1 fruit fly cellular context compared by ENCODE assay signal in genomic region chr3L:9033537-9033936, dm6.
TF ChIP-seq lines count a peak whose summit lies in the region.

No protein-coding gene starts in this region.

TF ChIP-seq in whole organism, embryonic, 481 proteins besides CTCF, POLR2A, EP300 and RAD21 (continued from another document):
- TF ChIP-seq CG16813 (GFP tag; IDR thresholded peaks at IDR 0.05; lab: Robert Waterston, UW; ENCODE audit: partially characterized antibody) (no peak), onecut (GFP tag; IDR thresholded peaks at IDR 0.05; lab: Robert Waterston, UW) (no peak), btn (GFP tag; optimal IDR thresholded peaks at IDR 0.05; lab: Kevin White, UChicago) (no peak), bsh (GFP tag; optimal IDR thresholded peaks at IDR 0.05; lab: Kevin White, UChicago) (peak in 1 of 2 experiments; percentile 53), gem (tag; optimal IDR thresholded peaks at IDR 0.05; lab: Kevin White, UChicago) (peak; percentile 60), MTF-1 (GFP tag; optimal IDR thresholded peaks at IDR 0.05; lab: Kevin White, UChicago; ENCODE audit: borderline replicate concordance) (no peak), CG18011 (GFP tag; optimal IDR thresholded peaks at IDR 0.05; lab: Kevin White, UChicago) (no peak), CG4282 (GFP tag; optimal IDR thresholded peaks at IDR 0.05; lab: Kevin White, UChicago) (no peak), Eip74EF (GFP tag; optimal IDR thresholded peaks at IDR 0.05; lab: Kevin White, UChicago) (no peak), grau (tag; optimal IDR thresholded peaks at IDR 0.05; lab: Kevin White, UChicago) (peak; percentile 25), CG18476 (GFP tag; optimal IDR thresholded peaks at IDR 0.05; lab: Kevin White, UChicago) (no peak), sc (optimal IDR thresholded peaks at IDR 0.05; lab: Kevin White, UChicago) (no peak), sc (GFP tag; optimal IDR thresholded peaks at IDR 0.05; lab: Kevin White, UChicago) (no peak), Med (GFP tag; lab: Kevin White, UChicago) (peak; percentile 34), CG10274 (GFP tag; optimal IDR thresholded peaks at IDR 0.05; lab: Kevin White, UChicago) (peak; percentile 74), CG14710 (tag; optimal IDR thresholded peaks at IDR 0.05; lab: Kevin White, UChicago) (no peak), CG15601 (tag; optimal IDR thresholded peaks at IDR 0.05; lab: Kevin White, UChicago) (peak; percentile 34), CG7987 (GFP tag; optimal IDR thresholded peaks at IDR 0.05; lab: Kevin White, UChicago) (no peak), Hand (GFP tag; optimal IDR thresholded peaks at IDR 0.05; lab: Kevin White, UChicago) (no peak), gfzf (GFP tag; optimal IDR thresholded peaks at IDR 0.05; lab: Kevin White, UChicago) (no peak), CG16779 (GFP tag; IDR thresholded peaks at IDR 0.05; lab: Robert Waterston, UW) (no peak), CG7839 (tag; optimal IDR thresholded peaks at IDR 0.05; lab: Kevin White, UChicago) (peak; percentile 34), CG13624 (GFP tag; optimal IDR thresholded peaks at IDR 0.05; lab: Kevin White, UChicago) (no peak), stc (GFP tag; IDR thresholded peaks at IDR 0.05; lab: Robert Waterston, UW) (no peak), br (optimal IDR thresholded peaks at IDR 0.05; lab: Kevin White, UChicago) (no peak), Sry-δ (GFP tag; optimal IDR thresholded peaks at IDR 0.05; lab: Kevin White, UChicago) (no peak), wek (GFP tag; optimal IDR thresholded peaks at IDR 0.05; lab: Kevin White, UChicago) (no peak), Opbp (GFP tag; IDR thresholded peaks at IDR 0.05; lab: Robert Waterston, UW; ENCODE audit: partially characterized antibody) (no peak), Spps (tag; optimal IDR thresholded peaks at IDR 0.05; lab: Kevin White, UChicago) (no peak), CG1603 (tag; optimal IDR thresholded peaks at IDR 0.05; lab: Kevin White, UChicago) (no peak), Oli (tag; optimal IDR thresholded peaks at IDR 0.05; lab: Kevin White, UChicago) (peak; percentile 38), Rfx (GFP tag; IDR thresholded peaks at IDR 0.05; lab: Robert Waterston, UW) (no peak), Abd-B (GFP tag; optimal IDR thresholded peaks at IDR 0.05; lab: Kevin White, UChicago) (peak; percentile 15), nmo (GFP tag; optimal IDR thresholded peaks at IDR 0.05; lab: Kevin White, UChicago) (peak; percentile 60), CG14667 (GFP tag; IDR thresholded peaks at IDR 0.05; lab: Robert Waterston, UW) (no peak), Xrp1 (GFP tag; IDR thresholded peaks at IDR 0.05; lab: Robert Waterston, UW) (0 out of 2 replicates have a peak, but pooled peaks have one; percentile 24), zfh2 (GFP tag; optimal IDR thresholded peaks at IDR 0.05; lab: Kevin White, UChicago) (no peak), wor (GFP tag; IDR thresholded peaks at IDR 0.05; lab: Robert Waterston, UW) (peak; percentile 32; the same call in 1 of the 2 replicates), CG17186 (GFP tag; optimal IDR thresholded peaks at IDR 0.05; lab: Kevin White, UChicago) (no peak), CG15479 (GFP tag; optimal IDR thresholded peaks at IDR 0.05; lab: Kevin White, UChicago) (no peak), Hr51 (GFP tag; optimal IDR thresholded peaks at IDR 0.05; lab: Kevin White, UChicago) (peak in 1 of 2 experiments; percentile 45), CG11695 (GFP tag; IDR thresholded peaks at IDR 0.05; lab: Robert Waterston, UW) (no peak), CG9437 (GFP tag; optimal IDR thresholded peaks at IDR 0.05; lab: Kevin White, UChicago) (no peak), CG18619 (GFP tag; optimal IDR thresholded peaks at IDR 0.05; lab: Kevin White, UChicago) (no peak), CG11504 (tag; optimal IDR thresholded peaks at IDR 0.05; lab: Kevin White, UChicago) (peak; percentile 60), ATbp (GFP tag; optimal IDR thresholded peaks at IDR 0.05; lab: Kevin White, UChicago) (peak; percentile 3), lov (optimal IDR thresholded peaks at IDR 0.05; lab: Kevin White, UChicago) (no peak), lov (GFP tag; IDR thresholded peaks at IDR 0.05; lab: Robert Waterston, UW) (no peak), luna (GFP tag; optimal IDR thresholded peaks at IDR 0.05; lab: Kevin White, UChicago) (no peak), D (optimal IDR thresholded peaks at IDR 0.05; lab: Kevin White, UChicago) (no peak), D (GFP tag; optimal IDR thresholded peaks at IDR 0.05; lab: Kevin White, UChicago) (no peak), CG12236 (GFP tag; optimal IDR thresholded peaks at IDR 0.05; lab: Kevin White, UChicago) (no peak), CG17912 (GFP tag; optimal IDR thresholded peaks at IDR 0.05; lab: Kevin White, UChicago) (no peak), lbe (GFP tag; optimal IDR thresholded peaks at IDR 0.05; lab: Kevin White, UChicago) (peak; percentile 19), CG18262 (tag; optimal IDR thresholded peaks at IDR 0.05; lab: Kevin White, UChicago) (peak; percentile 56), Oaz (GFP tag; IDR thresholded peaks at IDR 0.05; lab: Robert Waterston, UW) (no peak), CG12155 (GFP tag; optimal IDR thresholded peaks at IDR 0.05; lab: Kevin White, UChicago) (no peak), shn (GFP tag; optimal IDR thresholded peaks at IDR 0.05; lab: Kevin White, UChicago) (no peak), z (GFP tag; IDR thresholded peaks at IDR 0.05; lab: Robert Waterston, UW) (no peak), Blimp-1 (GFP tag; optimal IDR thresholded peaks at IDR 0.05; lab: Kevin White, UChicago) (peak; percentile 22), CG8944 (GFP tag; optimal IDR thresholded peaks at IDR 0.05; lab: Kevin White, UChicago) (no peak), dm (GFP tag; optimal IDR thresholded peaks at IDR 0.05; lab: Kevin White, UChicago) (no peak)
